Fruit fly (Drosophila melanogaster) whole organism, prepupa: Measurements from ENCODE around the gene CG43390.

Source experiments
- Blimp-1 ChIP-seq: fragments of 200-800 bp; sonication (Bioruptor generic); optimal IDR thresholded peaks from 3 replicates; lab custom pipeline; 2017; ENCODE audit warnings: missing biosample characterization, missing genetic modification characterization, mild to moderate bottlenecking, moderate library complexity, missing genetic modification reagents
- CG3032 ChIP-seq: fragments of 200-800 bp; optimal IDR thresholded peaks from 2 replicates; lab custom pipeline; 2019; ENCODE audit warnings: missing biosample characterization, mild to moderate bottlenecking, missing genetic modification characterization, moderate library complexity
- CG6808 ChIP-seq: fragments of 200-800 bp; sonication (Bioruptor generic); optimal IDR thresholded peaks from 3 replicates; lab custom pipeline; 2017; ENCODE audit warnings: missing biosample characterization, missing genetic modification characterization, mild to moderate bottlenecking, moderate library complexity, missing genetic modification reagents
- CG9139 ChIP-seq: fragments of 200-800 bp; sonication (Bioruptor generic); optimal IDR thresholded peaks from 3 replicates; lab custom pipeline; 2017; ENCODE audit warnings: missing biosample characterization, mild to moderate bottlenecking, missing genetic modification characterization
- Hr4 ChIP-seq: fragments of 200-800 bp; sonication (Bioruptor generic); optimal IDR thresholded peaks from 3 replicates; lab custom pipeline; 2016; ENCODE audit warnings: missing biosample characterization, missing genetic modification characterization
- Smox ChIP-seq: fragments of 200-800 bp; sonication (Bioruptor generic); optimal IDR thresholded peaks from 3 replicates; lab custom pipeline; 2016; ENCODE audit warnings: missing biosample characterization, missing genetic modification characterization
- Sox102F ChIP-seq: fragments of 200-800 bp; sonication (Bioruptor generic); optimal IDR thresholded peaks from 2 replicates; lab custom pipeline; 2016; ENCODE audit warnings: missing biosample characterization, mild to moderate bottlenecking, missing genetic modification characterization
- acj6 ChIP-seq: fragments of 200-800 bp; sonication (Bioruptor generic); optimal IDR thresholded peaks from 3 replicates; lab custom pipeline; 2016; ENCODE audit warnings: missing biosample characterization, missing genetic modification characterization
- svp ChIP-seq: fragments of 200-800 bp; sonication (Bioruptor generic); peaks from one replicate; lab custom pipeline; 2016; ENCODE audit warnings: missing biosample characterization, missing genetic modification characterization
- vri ChIP-seq: fragments of 200-800 bp; sonication (Bioruptor generic); optimal IDR thresholded peaks from 3 replicates; lab custom pipeline; 2016; ENCODE audit warnings: missing biosample characterization, mild to moderate bottlenecking, missing genetic modification characterization

DNA sequence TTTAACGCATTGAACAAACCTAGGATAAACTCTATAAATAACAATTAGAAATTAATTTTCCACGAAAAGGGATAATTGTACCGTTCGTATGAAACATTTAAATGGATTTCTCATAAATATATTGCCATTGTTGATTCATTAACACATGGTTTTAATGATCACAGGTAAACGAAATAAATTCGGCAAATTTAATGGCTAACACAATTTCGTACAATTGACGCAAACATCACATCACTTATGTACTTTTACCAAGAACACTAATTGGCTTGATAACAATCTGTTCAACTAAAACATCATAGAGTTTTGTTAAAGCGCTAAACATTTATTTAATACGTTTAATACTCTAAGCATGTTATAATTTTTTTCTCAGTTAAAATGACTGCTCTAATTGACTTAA, 26.1 kb downstream of the CG43390 start:
- TF ChIP-seq Smox (GFP tag; lab: Kevin White, UChicago) (no peak), vri (GFP tag; lab: Kevin White, UChicago) (no peak), Blimp-1 (GFP tag; lab: Kevin White, UChicago) (no peak), Hr4 (no peak), Sox102F (GFP tag; lab: Kevin White, UChicago) (no peak), acj6 (GFP tag; lab: Kevin White, UChicago) (no peak), CG6808 (no peak), CG3032 (tag; lab: Kevin White, UChicago) (no peak), svp (no peak), CG9139 (GFP tag; lab: Kevin White, UChicago) (no peak)
